Worm (Caenorhabditis elegans) whole organism, L3 larva: Measurements from ENCODE around the gene npr-20.

Experiments used
- daf-12 ChIP-seq: fragments of 150-350 bp; optimal IDR thresholded peaks from 2 replicates; lab custom pipeline; 2014; ENCODE audit warnings: missing biosample characterization, missing genetic modification reagents, missing genetic modification characterization
- egl-27 ChIP-seq: sonication (generic microtip); optimal IDR thresholded peaks from 4 replicates; lab custom pipeline; 2017; ENCODE audit warnings: missing biosample characterization, missing genetic modification reagents, missing genetic modification characterization
- lin-15B ChIP-seq: fragments of 150-350 bp; optimal IDR thresholded peaks from 2 replicates; lab custom pipeline; 2014; ENCODE audit warnings: missing biosample characterization, missing genetic modification characterization
- lin-39 ChIP-seq: fragments of 150-350 bp; optimal IDR thresholded peaks from 2 replicates; lab custom pipeline; 2018; ENCODE audit warnings: missing biosample characterization, missing genetic modification reagents, missing genetic modification characterization
- mdl-1 ChIP-seq: fragments of 150-350 bp; optimal IDR thresholded peaks from 2 replicates; lab custom pipeline; 2014; ENCODE audit warnings: missing biosample characterization, missing genetic modification characterization
- nhr-77 ChIP-seq: fragments of 150-350 bp; optimal IDR thresholded peaks from 2 replicates; lab custom pipeline; 2014; ENCODE audit warnings: missing biosample characterization, missing genetic modification characterization
- pha-4 ChIP-seq: fragments of 150-350 bp; optimal IDR thresholded peaks from 2 replicates; lab custom pipeline; 2014; ENCODE audit warnings: missing biosample characterization, missing genetic modification reagents, missing genetic modification characterization
- skn-1 ChIP-seq: fragments of 150-350 bp; optimal IDR thresholded peaks from 2 replicates; lab custom pipeline; 2014; ENCODE audit warnings: missing biosample characterization, missing genetic modification characterization

DNA sequence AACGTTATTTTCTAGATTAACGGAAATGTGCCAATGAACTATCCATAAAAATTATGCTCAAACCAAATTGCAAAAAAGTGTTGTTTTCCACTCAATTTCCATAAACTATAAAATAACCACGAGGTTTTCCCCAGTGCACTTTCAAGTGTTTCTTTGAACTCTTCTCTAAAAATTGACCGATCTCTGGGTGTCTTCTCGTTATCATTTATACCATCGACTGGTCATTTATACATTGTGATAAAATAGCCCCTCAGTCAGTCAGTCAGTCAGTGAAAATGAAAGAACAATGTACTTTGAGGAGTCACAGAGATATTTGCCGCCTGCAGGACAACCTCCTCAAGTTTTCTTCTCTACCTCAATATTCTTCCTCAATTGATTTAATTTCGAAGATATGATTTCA is 19.0 kb downstream of the npr-20 start:
- no peak for TF ChIP-seq egl-27 (tag; lab: Kevin White, UChicago)
- no peak for TF ChIP-seq pha-4
- TF ChIP-seq mdl-1 (tag; lab: Kevin White, UChicago): no peak
- TF ChIP-seq daf-12: no peak
- no peak for TF ChIP-seq lin-15B (tag; lab: Kevin White, UChicago)
- no peak for TF ChIP-seq nhr-77
- no peak for TF ChIP-seq skn-1 (tag; lab: Kevin White, UChicago)
- TF ChIP-seq lin-39 (tag; lab: Kevin White, UChicago): no peak
